ENCODE assay signal across 6 worm cellular contexts in genomic region chrV:9442471-9442870, ce11.
TF ChIP-seq lines count a peak whose summit lies in the region.

No protein-coding gene starts in this region.

TF ChIP-seq in whole organism, L1 larva, 84 proteins besides CTCF, POLR2A, EP300 and RAD21:
- TF ChIP-seq elt-3 (tag; optimal IDR thresholded peaks at IDR 0.05; lab: Kevin White, UChicago) (peak in 1 of 6 experiments; percentile 29), blmp-1 (tag; optimal IDR thresholded peaks at IDR 0.05; lab: Kevin White, UChicago) (peak; percentile 66), ama-1 (optimal IDR thresholded peaks at IDR 0.05; lab: Kevin White, UChicago) (no peak), lin-35 (GFP tag; optimal IDR thresholded peaks at IDR 0.05; lab: Kevin White, UChicago) (peak in 1 of 2 experiments; percentile 6), snu-23 (GFP tag; optimal IDR thresholded peaks at IDR 0.05; lab: Kevin White, UChicago) (peak; percentile 19), efl-1 (optimal IDR thresholded peaks at IDR 0.05; lab: Kevin White, UChicago) (no peak), efl-1 (GFP tag; optimal IDR thresholded peaks at IDR 0.05 in 1 of 2; lab: Kevin White, UChicago) (peak in 1 of 2 experiments; percentile 91), nhr-85 (tag; lab: Kevin White, UChicago) (no peak), lin-14 (GFP tag; optimal IDR thresholded peaks at IDR 0.05; lab: Kevin White, UChicago) (peak; percentile 36)

TF ChIP-seq in whole organism, L2 larva, 48 proteins besides CTCF, POLR2A, EP300 and RAD21:
- TF ChIP-seq ZK546.5 (tag; optimal IDR thresholded peaks at IDR 0.05; lab: Kevin White, UChicago), result no peak
- no peak for TF ChIP-seq nhr-10 (tag; optimal IDR thresholded peaks at IDR 0.05; lab: Kevin White, UChicago)
- TF ChIP-seq nhr-129 (tag; optimal IDR thresholded peaks at IDR 0.05; lab: Kevin White, UChicago), result peak; percentile 7
- TF ChIP-seq mbf-1 (tag; optimal IDR thresholded peaks at IDR 0.05; lab: Kevin White, UChicago), result no peak
- peak; percentile 10 for TF ChIP-seq F13H6.1 (tag; optimal IDR thresholded peaks at IDR 0.05; lab: Kevin White, UChicago)
- TF ChIP-seq sma-9 (GFP tag; optimal IDR thresholded peaks at IDR 0.05; lab: Kevin White, UChicago), result peak; percentile 38
- TF ChIP-seq sma-9 (tag; optimal IDR thresholded peaks at IDR 0.05; lab: Kevin White, UChicago), result no peak
- TF ChIP-seq skn-1 (tag; optimal IDR thresholded peaks at IDR 0.05; lab: Kevin White, UChicago), result no peak
- peak; percentile 26 for TF ChIP-seq unc-55 (GFP tag; optimal IDR thresholded peaks at IDR 0.05; lab: Kevin White, UChicago)
- no peak for TF ChIP-seq lin-39 (tag; optimal IDR thresholded peaks at IDR 0.05; lab: Kevin White, UChicago)
- TF ChIP-seq lsy-2 (tag; optimal IDR thresholded peaks at IDR 0.05; lab: Kevin White, UChicago), result no peak
- no peak for TF ChIP-seq nhr-23 (tag; optimal IDR thresholded peaks at IDR 0.05; lab: Kevin White, UChicago)
- no peak for TF ChIP-seq ceh-82 (tag; optimal IDR thresholded peaks at IDR 0.05; lab: Kevin White, UChicago)
- TF ChIP-seq blmp-1 (tag; optimal IDR thresholded peaks at IDR 0.05; lab: Kevin White, UChicago; ENCODE audit: insufficient read depth), result no peak
- TF ChIP-seq dmd-4 (tag; optimal IDR thresholded peaks at IDR 0.05; lab: Kevin White, UChicago), result no peak
- no peak for TF ChIP-seq ama-1 (optimal IDR thresholded peaks at IDR 0.05; lab: Kevin White, UChicago)

TF ChIP-seq in whole organism, L3 larva, 47 proteins besides CTCF, POLR2A, EP300 and RAD21:
- no peak for TF ChIP-seq elt-3 (tag; optimal IDR thresholded peaks at IDR 0.05; lab: Kevin White, UChicago)
- TF ChIP-seq elt-2 (tag; optimal IDR thresholded peaks at IDR 0.05; lab: Kevin White, UChicago), result peak; percentile 17
- no peak for TF ChIP-seq nhr-77 (tag; optimal IDR thresholded peaks at IDR 0.05; lab: Kevin White, UChicago)
- no peak for TF ChIP-seq nfya-1 (tag; optimal IDR thresholded peaks at IDR 0.05; lab: Kevin White, UChicago; ENCODE audit: insufficient read depth)
- peak; percentile 14 for TF ChIP-seq pha-4 (tag; optimal IDR thresholded peaks at IDR 0.05; lab: Kevin White, UChicago)

TF ChIP-seq in whole organism, L4 larva, 104 proteins besides CTCF, POLR2A, EP300 and RAD21:
- peak; percentile 6 for TF ChIP-seq mes-2 (tag; optimal IDR thresholded peaks at IDR 0.05; lab: Kevin White, UChicago; ENCODE audit: poor library complexity, severe bottlenecking)
- no peak for TF ChIP-seq spr-1 (tag; optimal IDR thresholded peaks at IDR 0.05; lab: Kevin White, UChicago)
- 0 out of 2 replicates have a peak, but pooled peaks have one; percentile 16 for TF ChIP-seq pha-4 (GFP tag; IDR thresholded peaks at IDR 0.05; lab: Robert Waterston, UW)
- TF ChIP-seq pha-4 (tag; optimal IDR thresholded peaks at IDR 0.05; lab: Kevin White, UChicago), result no peak
- peak; percentile 60 for TF ChIP-seq dve-1 (tag; optimal IDR thresholded peaks at IDR 0.05; lab: Kevin White, UChicago; ENCODE audit: insufficient read depth)
- peak in 1 of 2 experiments; percentile 59 for TF ChIP-seq unc-62 (GFP tag; optimal IDR thresholded peaks at IDR 0.05 in 1 of 2; lab: Kevin White, UChicago)
- TF ChIP-seq unc-62 (tag; optimal IDR thresholded peaks at IDR 0.05; lab: Kevin White, UChicago), result no peak
- no peak for TF ChIP-seq ces-1 (GFP tag; optimal IDR thresholded peaks at IDR 0.05; lab: Kevin White, UChicago)
- 0 out of 2 replicates have a peak, but pooled peaks have one; percentile 10 for TF ChIP-seq hmg-1.1 (GFP tag; IDR thresholded peaks at IDR 0.05; lab: Robert Waterston, UW)
- TF ChIP-seq hlh-30 (tag; optimal IDR thresholded peaks at IDR 0.05; lab: Kevin White, UChicago; ENCODE audit: insufficient read depth), result peak; percentile 23
- TF ChIP-seq pqm-1 (tag; optimal IDR thresholded peaks at IDR 0.05; lab: Kevin White, UChicago), result no peak

TF ChIP-seq in whole organism, late embryonic, 69 proteins besides CTCF, POLR2A, EP300 and RAD21:
- TF ChIP-seq F13H6.1 (tag; optimal IDR thresholded peaks at IDR 0.05; lab: Kevin White, UChicago), result no peak
- peak; percentile 15 for TF ChIP-seq ceh-34 (tag; optimal IDR thresholded peaks at IDR 0.05; lab: Kevin White, UChicago)

TF ChIP-seq in whole organism, young adult, 124 proteins besides CTCF, POLR2A, EP300 and RAD21:
- no peak for TF ChIP-seq cebp-1 (GFP tag; IDR thresholded peaks at IDR 0.05; lab: Robert Waterston, UW)
- TF ChIP-seq cebp-1 (tag; optimal IDR thresholded peaks at IDR 0.05; lab: Kevin White, UChicago), result peak; percentile 23
- TF ChIP-seq nfya-1 (tag; optimal IDR thresholded peaks at IDR 0.05; lab: Kevin White, UChicago; ENCODE audit: borderline replicate concordance, insufficient read depth), result no peak
